Fruit fly (Drosophila melanogaster) whole organism, wandering third instar larva: Measurements from ENCODE around the gene tal-AA.
A peak's percentile ranks its signal among the peaks of the same experiment; 100 is the strongest.

ENCODE experiments used
- HLH106 ChIP-seq: fragments of 200-800 bp; optimal IDR thresholded peaks from 3 replicates; lab custom pipeline; 2019; ENCODE audit warnings: missing biosample characterization, mild to moderate bottlenecking, missing genetic modification characterization, moderate library complexity
- Jra ChIP-seq: sonication (Bioruptor generic); optimal IDR thresholded peaks from 2 replicates; lab custom pipeline; 2016; ENCODE audit warnings: missing biosample characterization, missing genetic modification characterization
- brk ChIP-seq: fragments of 200-800 bp; sonication (Bioruptor generic); optimal IDR thresholded peaks from 2 replicates; lab custom pipeline; 2016; ENCODE audit warnings: missing biosample characterization, mild to moderate bottlenecking, missing genetic modification characterization
- dmrt93B ChIP-seq: fragments of 200-800 bp; sonication (Bioruptor generic); optimal IDR thresholded peaks from 2 replicates; lab custom pipeline; 2018; ENCODE audit warnings: missing biosample characterization, mild to moderate bottlenecking, missing genetic modification characterization
- ey ChIP-seq: fragments of 200-800 bp; sonication (Bioruptor generic); optimal IDR thresholded peaks from 2 replicates; lab custom pipeline; 2016; ENCODE audit warnings: missing biosample characterization, missing genetic modification characterization
- fru ChIP-seq: fragments of 200-800 bp; sonication (Bioruptor generic); optimal IDR thresholded peaks from 3 replicates; lab custom pipeline; 2016; ENCODE audit warnings: missing biosample characterization, mild to moderate bottlenecking, missing genetic modification characterization
- lola ChIP-seq: fragments of >200 bp; optimal IDR thresholded peaks from 2 replicates; lab custom pipeline; 2017; ENCODE audit warnings: missing biosample characterization, missing genetic modification characterization
- psq ChIP-seq: fragments of 200-800 bp; sonication (Bioruptor generic); optimal IDR thresholded peaks from 3 replicates; lab custom pipeline; 2017; ENCODE audit warnings: missing biosample characterization, mild to moderate bottlenecking, missing genetic modification characterization, moderate library complexity
- woc ChIP-seq: sonication (Bioruptor generic); optimal IDR thresholded peaks from 2 replicates; lab custom pipeline; 2016; ENCODE audit warnings: missing biosample characterization, mild to moderate bottlenecking, missing genetic modification characterization

DNA sequence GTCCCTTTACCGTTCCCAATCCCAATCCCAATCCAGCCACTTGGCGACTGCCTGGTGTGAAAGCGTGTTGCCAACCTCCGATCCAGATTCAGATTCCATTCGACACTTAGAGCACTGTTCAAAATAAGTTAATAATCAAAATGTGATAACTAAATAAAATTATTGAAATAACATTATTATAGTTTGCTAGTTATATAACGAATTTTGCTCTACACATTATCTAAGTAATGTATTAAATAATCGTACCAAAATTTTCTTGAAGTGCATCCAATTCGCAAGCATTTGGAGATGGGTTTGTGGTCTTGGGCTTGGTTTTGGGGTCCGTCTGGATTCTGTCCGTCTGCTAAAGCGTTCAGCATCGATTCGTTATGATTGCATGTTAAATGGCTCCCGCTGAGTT is 36.4 kb downstream of the tal-AA start:
- TF ChIP-seq Jra (GFP tag; lab: Kevin White, UChicago) (peak; percentile 67), HLH106 (peak; percentile 92), dmrt93B (GFP tag; lab: Kevin White, UChicago) (peak; percentile 68), fru (GFP tag; lab: Kevin White, UChicago) (peak; percentile 86), lola (GFP tag; lab: Kevin White, UChicago) (no peak), psq (peak; percentile 80), ey (GFP tag; lab: Kevin White, UChicago) (peak; percentile 77), brk (GFP tag; lab: Kevin White, UChicago) (peak; percentile 93), woc (GFP tag; lab: Kevin White, UChicago) (peak; percentile 74)
